Fruit fly (Drosophila melanogaster): ENCODE measurements around the gene CG7322.

Gene CG7322

DNA sequence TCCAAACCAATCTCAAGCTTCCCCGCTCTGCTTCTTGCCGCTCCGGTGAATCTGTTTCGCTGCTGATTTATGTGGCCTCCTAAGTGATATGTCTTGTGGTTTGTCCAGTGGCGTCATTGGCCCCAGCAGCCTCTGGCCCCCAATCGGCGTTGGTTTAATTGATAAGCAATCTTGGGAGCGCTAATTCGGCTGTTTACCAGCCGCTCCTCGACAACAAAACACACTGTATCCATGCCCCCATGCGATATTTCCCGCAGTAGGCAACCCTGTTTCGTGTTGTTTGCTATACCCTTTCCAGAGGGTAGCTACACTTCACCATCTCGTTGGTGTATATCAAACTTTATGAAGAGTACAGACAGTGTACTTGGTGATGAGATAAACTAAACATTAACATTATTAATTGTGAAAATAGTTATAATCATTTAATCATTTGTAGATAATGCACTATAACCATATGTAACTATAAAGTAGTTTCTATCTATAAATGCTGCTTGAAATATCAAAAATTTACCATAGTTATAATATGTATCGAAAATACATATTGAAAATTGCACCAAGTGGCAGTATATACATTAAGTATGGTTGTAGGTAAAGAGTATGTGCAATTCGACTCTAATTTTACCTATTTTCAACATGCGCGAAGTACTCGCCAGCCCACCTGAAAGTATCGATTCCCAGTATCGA, 9.1 kb downstream of the CG7322 start, which contains the start of gene shop (continued):
- TF ChIP-seq lmd (GFP tag; IDR thresholded peaks at IDR 0.05) (peak; percentile 84), h (optimal IDR thresholded peaks at IDR 0.05) (no peak), B-H1 (GFP tag; IDR thresholded peaks at IDR 0.05) (0 out of 3 replicates have a peak, but pooled peaks have one; percentile 16), Mrtf (GFP tag; IDR thresholded peaks at IDR 0.05) (peak; percentile 51; the same call in 1 of the 3 replicates), trh (GFP tag; optimal IDR thresholded peaks at IDR 0.05) (peak; percentile 46), CoRest (tag; optimal IDR thresholded peaks at IDR 0.05) (peak; percentile 95), CG13424 (tag; optimal IDR thresholded peaks at IDR 0.05) (peak; percentile 91), CG6689 (GFP tag; IDR thresholded peaks at IDR 0.05) (peak; percentile 74), CG2120 (GFP tag; optimal IDR thresholded peaks at IDR 0.05) (peak; percentile 91), CG11723 (GFP tag; optimal IDR thresholded peaks at IDR 0.05) (peak; percentile 80), nom (GFP tag; optimal IDR thresholded peaks at IDR 0.05) (peak; percentile 76), CG4404 (GFP tag; IDR thresholded peaks at IDR 0.05) (peak; percentile 65), Sox102F (GFP tag; optimal IDR thresholded peaks at IDR 0.05) (peak; percentile 88), chif (GFP tag; optimal IDR thresholded peaks at IDR 0.05) (peak; percentile 34 to 79), Hmr (GFP tag; optimal IDR thresholded peaks at IDR 0.05) (peak; percentile 90), sens-2 (GFP tag; IDR thresholded peaks at IDR 0.05) (peak; percentile 20; the same call in 1 of the 2 replicates), ERR (GFP tag; optimal IDR thresholded peaks at IDR 0.05) (peak; percentile 56), CG3726 (GFP tag; IDR thresholded peaks at IDR 0.05) (no peak), zfh2 (GFP tag; optimal IDR thresholded peaks at IDR 0.05) (peak; percentile 81), CG10267 (tag; optimal IDR thresholded peaks at IDR 0.05) (peak; percentile 73), grau (tag; optimal IDR thresholded peaks at IDR 0.05) (peak; percentile 92), Ravus (GFP tag; IDR thresholded peaks at IDR 0.05) (peak; percentile 33; the same call in 1 of the 2 replicates), BtbVII (GFP tag; optimal IDR thresholded peaks at IDR 0.05) (peak; percentile 78), Abd-B (GFP tag; optimal IDR thresholded peaks at IDR 0.05) (peak; percentile 86), Six4 (GFP tag; optimal IDR thresholded peaks at IDR 0.05) (peak; percentile 80), CG31388 (GFP tag; optimal IDR thresholded peaks at IDR 0.05) (peak; percentile 54), Opbp (GFP tag; IDR thresholded peaks at IDR 0.05; ENCODE audit: partially characterized antibody) (0 out of 3 replicates have a peak, but pooled peaks have one; percentile 24), CrebB (tag; optimal IDR thresholded peaks at IDR 0.05) (peak; percentile 75), CG13894 (tag; optimal IDR thresholded peaks at IDR 0.05) (peak; percentile 46), CG6254 (GFP tag; optimal IDR thresholded peaks at IDR 0.05) (peak; percentile 54), CG8924 (tag; optimal IDR thresholded peaks at IDR 0.05) (peak; percentile 91), CG12769 (tag; optimal IDR thresholded peaks at IDR 0.05) (peak; percentile 89), unpg (GFP tag; optimal IDR thresholded peaks at IDR 0.05) (peak; percentile 84), sna (GFP tag; IDR thresholded peaks at IDR 0.05; ENCODE audit: partially characterized antibody) (peak; percentile 52), CG15514 (GFP tag; optimal IDR thresholded peaks at IDR 0.05) (peak; percentile 46), unc-4 (GFP tag; IDR thresholded peaks at IDR 0.05; ENCODE audit: partially characterized antibody) (peak; percentile 31; the same call in 1 of the 2 replicates), sens (GFP tag) (peak; percentile 91), CG9797 (GFP tag; optimal IDR thresholded peaks at IDR 0.05) (no peak), CG3065 (GFP tag; optimal IDR thresholded peaks at IDR 0.05) (peak; percentile 47), CG7372 (GFP tag; IDR thresholded peaks at IDR 0.05) (peak; percentile 64), Med (GFP tag) (peak; percentile 90), CG31441 (GFP tag; IDR thresholded peaks at IDR 0.05) (peak; percentile 94), kah (GFP tag; optimal IDR thresholded peaks at IDR 0.05) (no peak), D (optimal IDR thresholded peaks at IDR 0.05) (no peak), D (GFP tag; optimal IDR thresholded peaks at IDR 0.05) (peak; percentile 83), Tbp (GFP tag; optimal IDR thresholded peaks at IDR 0.05) (no peak), Hand (GFP tag; optimal IDR thresholded peaks at IDR 0.05) (peak; percentile 83), CG43689 (GFP tag; IDR thresholded peaks at IDR 0.05) (0 out of 2 replicates have a peak, but pooled peaks have one; percentile 36), CG30020 (tag; optimal IDR thresholded peaks at IDR 0.05) (peak; percentile 64)
